Fruit fly (Drosophila melanogaster) whole organism, embryonic: ENCODE measurements around the gene CG17344.

ENCODE experiments used
- Ada2b ChIP-seq: fragments of 200-800 bp; sonication (Bioruptor generic); IDR thresholded peaks from 2 replicates; pipeline ENCODE4 v1.3.6; 2022; ENCODE audit warnings: missing biosample characterization, missing genetic modification characterization
- Bdp1 ChIP-seq: fragments of 200-800 bp; sonication (Bioruptor generic); optimal IDR thresholded peaks from 3 replicates; lab custom pipeline; 2016; ENCODE audit warnings: missing biosample characterization, missing genetic modification characterization
- Blimp-1 ChIP-seq: fragments of 200-800 bp; sonication (Bioruptor generic); optimal IDR thresholded peaks from 3 replicates; lab custom pipeline; 2018; ENCODE audit warnings: missing biosample characterization, missing genetic modification characterization, mild to moderate bottlenecking, moderate library complexity, missing genetic modification reagents
- BtbVII ChIP-seq: fragments of 200-800 bp; sonication (Bioruptor generic); optimal IDR thresholded peaks from 3 replicates; lab custom pipeline; 2017; ENCODE audit warnings: missing biosample characterization, mild to moderate bottlenecking, missing genetic modification characterization
- CG10462 ChIP-seq: fragments of 200-800 bp; sonication (Bioruptor generic); optimal IDR thresholded peaks from 2 replicates; lab custom pipeline; 2016; ENCODE audit warnings: missing biosample characterization, missing genetic modification characterization
- CG12236 ChIP-seq: fragments of 200-800 bp; sonication (Bioruptor generic); optimal IDR thresholded peaks from 2 replicates; lab custom pipeline; 2016; ENCODE audit warnings: missing biosample characterization, missing genetic modification characterization
- CG15479 ChIP-seq: fragments of 200-800 bp; sonication (Bioruptor generic); optimal IDR thresholded peaks from 3 replicates; lab custom pipeline; 2019; ENCODE audit warnings: missing biosample characterization, mild to moderate bottlenecking, missing genetic modification characterization, moderate library complexity
- CG16815 ChIP-seq: fragments of 200-800 bp; sonication (Bioruptor generic); optimal IDR thresholded peaks from 3 replicates; lab custom pipeline; 2017; ENCODE audit warnings: missing biosample characterization, mild to moderate bottlenecking, missing genetic modification characterization
- CG1792 ChIP-seq: fragments of 200-800 bp; sonication (Bioruptor generic); optimal IDR thresholded peaks from 2 replicates; lab custom pipeline; 2016; ENCODE audit warnings: missing biosample characterization, missing genetic modification characterization
- CG2202 ChIP-seq: fragments of 200-800 bp; sonication (Bioruptor generic); optimal IDR thresholded peaks from 2 replicates; lab custom pipeline; 2018; ENCODE audit warnings: missing biosample characterization, mild to moderate bottlenecking, missing genetic modification characterization
- CG32767 ChIP-seq: fragments of 200-800 bp; sonication (Bioruptor generic); IDR thresholded peaks from 2 replicates; pipeline ENCODE4 v1.3.6; 2022; ENCODE audit warnings: missing biosample characterization, missing genetic modification characterization
- CG7357 ChIP-seq: fragments of 200-800 bp; sonication (Bioruptor generic); IDR thresholded peaks from 3 replicates; pipeline ENCODE4 v1.3.6; 2022; ENCODE audit warnings: missing biosample characterization, missing genetic modification characterization
- CG7963 ChIP-seq: fragments of 200-800 bp; sonication (Bioruptor generic); IDR thresholded peaks from 3 replicates; pipeline ENCODE4 v1.3.6; 2022; ENCODE audit warnings: missing biosample characterization, missing genetic modification characterization; ENCODE audit not compliant: partially characterized antibody
- CG8388 ChIP-seq: fragments of 200-800 bp; sonication (Bioruptor generic); optimal IDR thresholded peaks from 2 replicates; lab custom pipeline; 2019; ENCODE audit warnings: missing biosample characterization, mild to moderate bottlenecking, missing genetic modification characterization, moderate library complexity
- CG9609 ChIP-seq: fragments of 200-800 bp; sonication (Bioruptor generic); optimal IDR thresholded peaks from 3 replicates; lab custom pipeline; 2016; ENCODE audit warnings: missing biosample characterization, missing genetic modification characterization
- CG9817 ChIP-seq: fragments of 200-800 bp; sonication (Bioruptor generic); optimal IDR thresholded peaks from 2 replicates; lab custom pipeline; 2018; ENCODE audit warnings: missing biosample characterization, mild to moderate bottlenecking, missing genetic modification characterization, moderate library complexity
- Dll ChIP-seq: fragments of 200-800 bp; sonication (Bioruptor generic); IDR thresholded peaks from 4 replicates; pipeline ENCODE4 v1.3.6; 2022; ENCODE audit warnings: missing biosample characterization, missing genetic modification characterization; ENCODE audit not compliant: partially characterized antibody
- Dp ChIP-seq: fragments of 200-800 bp; sonication (Bioruptor generic); optimal IDR thresholded peaks from 2 replicates; lab custom pipeline; 2018; ENCODE audit warnings: missing biosample characterization, mild to moderate bottlenecking, missing genetic modification characterization, moderate library complexity
- Ets97D ChIP-seq: fragments of 200-800 bp; sonication (Bioruptor generic); optimal IDR thresholded peaks from 3 replicates; lab custom pipeline; 2016; ENCODE audit warnings: missing biosample characterization, missing genetic modification characterization
- Fer3 ChIP-seq: fragments of 200-800 bp; sonication (Bioruptor generic); optimal IDR thresholded peaks from 2 replicates; lab custom pipeline; 2018; ENCODE audit warnings: missing biosample characterization, mild to moderate bottlenecking, missing genetic modification characterization, moderate library complexity
- GATAe ChIP-seq: fragments of 200-800 bp; sonication (Bioruptor generic); conservative IDR thresholded peaks from 2 replicates; pipeline ENCODE4 v1.3.6; 2022; ENCODE audit warnings: missing biosample characterization, missing genetic modification characterization
- Hr3 ChIP-seq: fragments of 200-800 bp; sonication (Bioruptor generic); optimal IDR thresholded peaks from 3 replicates; lab custom pipeline; 2016; ENCODE audit warnings: missing biosample characterization, missing genetic modification characterization
- Meics ChIP-seq: fragments of 200-800 bp; sonication (Bioruptor generic); optimal IDR thresholded peaks from 2 replicates; lab custom pipeline; 2017; ENCODE audit warnings: missing biosample characterization, mild to moderate bottlenecking, missing genetic modification characterization
- Mes4 ChIP-seq: fragments of 200-800 bp; sonication (Bioruptor generic); optimal IDR thresholded peaks from 2 replicates; lab custom pipeline; 2016; ENCODE audit warnings: missing biosample characterization, missing genetic modification characterization
- NK7.1 ChIP-seq: fragments of 200-800 bp; sonication (Bioruptor generic); optimal IDR thresholded peaks from 3 replicates; lab custom pipeline; 2016; ENCODE audit warnings: missing biosample characterization, missing genetic modification characterization
- Opbp ChIP-seq: fragments of 200-800 bp; sonication (Bioruptor generic); IDR thresholded peaks from 3 replicates; pipeline ENCODE4 v1.3.6; 2022; ENCODE audit warnings: missing biosample characterization, missing genetic modification characterization; ENCODE audit not compliant: partially characterized antibody
- PHDP ChIP-seq: fragments of 200-800 bp; sonication (Bioruptor generic); optimal IDR thresholded peaks from 3 replicates; lab custom pipeline; 2018; ENCODE audit warnings: missing biosample characterization, mild to moderate bottlenecking, missing genetic modification characterization, moderate library complexity
- Poxn ChIP-seq: fragments of 200-800 bp; sonication (Bioruptor generic); IDR thresholded peaks from 2 replicates; pipeline ENCODE4 v1.3.6; 2022; ENCODE audit warnings: missing biosample characterization, missing genetic modification characterization
- Ssrp ChIP-seq: fragments of 200-800 bp; sonication (Bioruptor generic); optimal IDR thresholded peaks from 2 replicates; lab custom pipeline; 2018; ENCODE audit warnings: missing biosample characterization, mild to moderate bottlenecking, missing genetic modification characterization, moderate library complexity
- ac ChIP-seq: fragments of 200-800 bp; sonication (Bioruptor generic); optimal IDR thresholded peaks from 3 replicates; lab custom pipeline; 2017; ENCODE audit warnings: missing biosample characterization, mild to moderate bottlenecking, missing genetic modification characterization
- bsh ChIP-seq, 2 experiments: fragments of 200-800 bp; sonication (Bioruptor generic); optimal IDR thresholded peaks; 2 replicates each; lab custom pipeline; 2017 to 2018; ENCODE audit warnings: mild to moderate bottlenecking in 2 of 2, missing biosample characterization in 2 of 2, missing genetic modification characterization in 2 of 2, moderate library complexity in 1 of 2
- cad ChIP-seq: fragments of >200 bp; optimal IDR thresholded peaks from 2 replicates; lab custom pipeline; 2017; ENCODE audit warnings: missing biosample characterization, missing genetic modification characterization
- crp ChIP-seq, 2 experiments: fragments of 200-800 bp; sonication (Bioruptor generic); optimal IDR thresholded peaks; 2 replicates in 1 of 2; 3 replicates in 1 of 2; lab custom pipeline; 2017; ENCODE audit warnings: missing biosample characterization in 2 of 2, missing genetic modification characterization in 2 of 2, mild to moderate bottlenecking in 1 of 2, moderate library complexity in 1 of 2
- disco-r ChIP-seq: fragments of 200-800 bp; sonication (Bioruptor generic); optimal IDR thresholded peaks from 2 replicates; lab custom pipeline; 2016; ENCODE audit warnings: missing biosample characterization, missing genetic modification characterization
- gsb-n ChIP-seq: fragments of 200-800 bp; sonication (Bioruptor generic); optimal IDR thresholded peaks from 3 replicates; lab custom pipeline; 2018; ENCODE audit warnings: missing biosample characterization, mild to moderate bottlenecking, missing genetic modification characterization
- jigr1 ChIP-seq: fragments of 200-800 bp; sonication (Bioruptor generic); IDR thresholded peaks from 3 replicates; pipeline ENCODE4 v1.3.6; 2022; ENCODE audit warnings: missing biosample characterization, missing genetic modification characterization
- lab ChIP-seq: fragments of 200-800 bp; sonication (Bioruptor generic); optimal IDR thresholded peaks from 3 replicates; lab custom pipeline; 2017; ENCODE audit warnings: missing biosample characterization, missing genetic modification characterization, mild to moderate bottlenecking, moderate library complexity, missing genetic modification reagents
- lbe ChIP-seq: fragments of 200-800 bp; sonication (Bioruptor generic); optimal IDR thresholded peaks from 2 replicates; lab custom pipeline; 2016; ENCODE audit warnings: missing biosample characterization, mild to moderate bottlenecking, missing genetic modification characterization
- lmd ChIP-seq: fragments of 200-800 bp; sonication (Bioruptor generic); IDR thresholded peaks from 2 replicates; pipeline ENCODE4 v1.3.6; 2022; ENCODE audit warnings: missing biosample characterization, missing genetic modification characterization
- nerfin-2 ChIP-seq: fragments of 200-800 bp; sonication (Bioruptor generic); IDR thresholded peaks from 2 replicates; pipeline ENCODE4 v1.3.6; 2022; ENCODE audit warnings: missing biosample characterization, missing genetic modification characterization; ENCODE audit not compliant: partially characterized antibody
- nom ChIP-seq: fragments of 200-800 bp; sonication (Bioruptor generic); optimal IDR thresholded peaks from 2 replicates; lab custom pipeline; 2017; ENCODE audit warnings: missing biosample characterization, missing genetic modification characterization, mild to moderate bottlenecking, moderate library complexity, missing genetic modification reagents
- psq ChIP-seq: fragments of 200-800 bp; sonication (Bioruptor generic); optimal IDR thresholded peaks from 2 replicates; lab custom pipeline; 2017; ENCODE audit warnings: missing biosample characterization, missing genetic modification characterization
- sens ChIP-seq: fragments of 200-800 bp; sonication (Bioruptor generic); peaks from one replicate; lab custom pipeline; 2016; ENCODE audit warnings: missing biosample characterization, missing genetic modification characterization
- sim ChIP-seq: fragments of 200-800 bp; sonication (Bioruptor generic); IDR thresholded peaks from 2 replicates; pipeline ENCODE4 v1.3.6; 2022; ENCODE audit warnings: missing biosample characterization, missing genetic modification characterization
- tio ChIP-seq: fragments of 200-800 bp; sonication (Bioruptor generic); optimal IDR thresholded peaks from 2 replicates; lab custom pipeline; 2017; ENCODE audit warnings: missing biosample characterization, missing genetic modification characterization, inconsistent platforms
- trem ChIP-seq: fragments of 200-800 bp; optimal IDR thresholded peaks from 3 replicates; lab custom pipeline; 2019; ENCODE audit warnings: missing biosample characterization, mild to moderate bottlenecking, missing genetic modification characterization, moderate library complexity
- tup ChIP-seq: fragments of 200-800 bp; sonication (Bioruptor generic); optimal IDR thresholded peaks from 2 replicates; lab custom pipeline; 2016; ENCODE audit warnings: missing biosample characterization, mild to moderate bottlenecking, missing genetic modification characterization, moderate library complexity
- yki ChIP-seq: fragments of >200 bp; optimal IDR thresholded peaks from 3 replicates; lab custom pipeline; 2018
- zen ChIP-seq: fragments of 200-800 bp; sonication (Bioruptor generic); optimal IDR thresholded peaks from 3 replicates; lab custom pipeline; 2018; ENCODE audit warnings: missing biosample characterization, mild to moderate bottlenecking, missing genetic modification characterization, moderate library complexity

The CG17344 gene

DNA sequence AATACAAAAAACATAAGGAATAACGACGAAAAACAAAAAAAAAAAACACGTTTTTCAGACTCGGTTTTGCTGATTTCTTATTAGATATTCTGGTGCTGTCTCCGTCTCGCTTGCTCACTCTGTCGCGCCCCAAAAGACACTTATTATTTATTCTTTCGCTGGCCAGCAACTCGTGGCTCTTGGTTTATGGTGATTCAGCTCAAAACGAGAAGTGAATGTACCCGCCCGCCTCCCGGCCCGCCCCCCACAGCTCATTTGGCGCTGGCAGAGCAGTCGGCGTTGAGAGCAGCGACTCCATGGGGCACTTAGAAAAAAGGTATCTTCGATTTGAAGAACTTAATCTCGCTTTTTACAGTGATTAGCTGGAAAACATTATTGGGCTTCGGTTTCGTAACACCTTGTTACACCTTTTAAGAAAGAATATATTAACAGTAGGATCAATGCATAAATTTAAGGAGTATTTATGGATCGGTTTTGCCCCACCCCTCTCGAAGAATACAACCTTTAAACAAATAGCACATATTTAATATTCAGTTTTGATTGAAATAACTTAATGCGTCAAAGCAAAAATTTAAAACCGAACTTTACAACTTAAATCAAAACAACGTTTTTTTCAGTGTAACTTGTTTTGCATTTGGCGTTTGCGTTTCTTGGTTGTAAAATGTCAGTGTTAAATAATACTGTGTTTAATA is 39.7 kb downstream of the CG17344 start (continued):
- no peak for TF ChIP-seq Ada2b (GFP tag; lab: Robert Waterston, UW)
- peak; percentile 81 for TF ChIP-seq BtbVII (GFP tag; lab: Kevin White, UChicago)
- no peak for TF ChIP-seq CG7963
- TF ChIP-seq crp (GFP tag; optimal IDR thresholded peaks at IDR 0.05; lab: Kevin White, UChicago): no peak
- TF ChIP-seq Ets97D (GFP tag; lab: Kevin White, UChicago): peak; percentile 7
- no peak for TF ChIP-seq Dp (GFP tag; lab: Kevin White, UChicago)
- no peak for TF ChIP-seq CG15479 (GFP tag; lab: Kevin White, UChicago)
- no peak for TF ChIP-seq nerfin-2 (GFP tag; lab: Robert Waterston, UW)
- TF ChIP-seq Bdp1: peak; percentile 45
- TF ChIP-seq GATAe: no peak
- TF ChIP-seq CG7357 (GFP tag; lab: Robert Waterston, UW): no peak
- peak; percentile 55 for TF ChIP-seq NK7.1 (GFP tag; lab: Kevin White, UChicago)
- peak; percentile 69 for TF ChIP-seq gsb-n (tag; lab: Kevin White, UChicago)
- TF ChIP-seq lbe (GFP tag; lab: Kevin White, UChicago): peak; percentile 34
- TF ChIP-seq CG9609 (GFP tag; lab: Kevin White, UChicago): peak; percentile 50
- peak; percentile 69 for TF ChIP-seq CG16815 (GFP tag; lab: Kevin White, UChicago)
- peak; percentile 2 for TF ChIP-seq nom (GFP tag; lab: Kevin White, UChicago)
- no peak for TF ChIP-seq yki (lab: Kevin White, UChicago)
- peak; percentile 85 to 87 for TF ChIP-seq bsh (GFP tag; optimal IDR thresholded peaks at IDR 0.05; lab: Kevin White, UChicago)
- peak; percentile 26 for TF ChIP-seq tup (GFP tag; lab: Kevin White, UChicago)
- peak; percentile 54 for TF ChIP-seq Hr3 (GFP tag; lab: Kevin White, UChicago)
- no peak for TF ChIP-seq Dll (GFP tag; lab: Robert Waterston, UW)
- TF ChIP-seq cad (GFP tag; lab: Kevin White, UChicago): no peak
- no peak for TF ChIP-seq Opbp (GFP tag; lab: Robert Waterston, UW)
- peak; percentile 65 for TF ChIP-seq Fer3
- TF ChIP-seq CG9817 (tag; lab: Kevin White, UChicago): peak; percentile 62
- TF ChIP-seq zen (tag; lab: Kevin White, UChicago): peak; percentile 46
- TF ChIP-seq lmd (GFP tag; lab: Robert Waterston, UW): peak; percentile 73
- TF ChIP-seq sens (GFP tag; lab: Kevin White, UChicago): peak; percentile 95
- TF ChIP-seq tio (GFP tag; lab: Kevin White, UChicago): peak; percentile 79
- peak; percentile 20; the same call in 1 of the 2 replicates for TF ChIP-seq CG32767 (GFP tag; lab: Robert Waterston, UW)
- peak; percentile 34 for TF ChIP-seq disco-r (GFP tag; lab: Kevin White, UChicago)
- TF ChIP-seq CG12236 (GFP tag; lab: Kevin White, UChicago): peak; percentile 57
- TF ChIP-seq lab (GFP tag; lab: Kevin White, UChicago): peak; percentile 81
- TF ChIP-seq Mes4 (GFP tag; lab: Kevin White, UChicago): no peak
- TF ChIP-seq trem (tag; lab: Kevin White, UChicago): peak; percentile 42
- no peak for TF ChIP-seq psq
- TF ChIP-seq sim (GFP tag; lab: Robert Waterston, UW): no peak
- TF ChIP-seq PHDP (tag; lab: Kevin White, UChicago): peak; percentile 77
- TF ChIP-seq CG2202 (tag; lab: Kevin White, UChicago): peak; percentile 73
- peak; percentile 21 for TF ChIP-seq CG1792 (GFP tag; lab: Kevin White, UChicago)
- TF ChIP-seq Meics (GFP tag; lab: Kevin White, UChicago): peak; percentile 85
- TF ChIP-seq ac (GFP tag; lab: Kevin White, UChicago): no peak
- TF ChIP-seq CG8388 (GFP tag; lab: Kevin White, UChicago): peak; percentile 70
- TF ChIP-seq Poxn (GFP tag; lab: Robert Waterston, UW): no peak
- no peak for TF ChIP-seq jigr1 (GFP tag; lab: Robert Waterston, UW)
- peak; percentile 79 for TF ChIP-seq Blimp-1 (GFP tag; lab: Kevin White, UChicago)
- TF ChIP-seq Ssrp: peak; percentile 76
- TF ChIP-seq CG10462: peak; percentile 8
